Worm (Caenorhabditis elegans): Measurements from ENCODE around the gene lig-4.
A peak's percentile ranks its signal among the peaks of the same experiment; 100 is the strongest.

The lig-4 gene

ce11 chrIII:7550979-7551378, 29.7 kb downstream of the lig-4 start:
- no peak for TF ChIP-seq dmd-9 (GFP tag; IDR thresholded peaks at IDR 0.05)
- no peak for TF ChIP-seq daf-19 (GFP tag; conservative IDR thresholded peaks at IDR 0.05)

DNA sequence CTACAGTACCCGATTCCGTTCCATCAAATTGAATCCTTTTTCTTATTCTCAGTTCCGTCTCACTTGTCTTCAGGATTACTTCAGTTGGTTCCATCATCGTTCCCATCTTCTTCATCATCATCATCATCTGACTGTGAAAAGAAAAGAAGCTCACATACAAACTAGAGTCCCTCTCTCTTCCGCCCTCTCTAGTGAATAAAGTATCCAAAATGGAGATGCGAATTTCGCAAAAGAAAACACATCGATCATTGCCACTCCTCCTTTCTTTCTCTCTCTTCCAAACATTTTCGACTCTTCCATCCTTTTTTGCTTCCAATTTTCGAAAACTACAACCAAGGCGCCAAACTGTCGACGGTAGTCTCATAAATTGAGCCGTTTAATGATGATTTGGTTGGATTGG, 31.6 kb downstream of the lig-4 start:
- TF ChIP-seq zag-1 (tag; optimal IDR thresholded peaks at IDR 0.05) (no peak), lsy-2 (tag; optimal IDR thresholded peaks at IDR 0.05) (peak in 1 of 2 experiments; percentile 13), unc-62 (GFP tag; optimal IDR thresholded peaks at IDR 0.05 in 1 of 2) (peak in 1 of 2 experiments; percentile 99), unc-62 (tag; optimal IDR thresholded peaks at IDR 0.05) (no peak)

ce11 chrIII:7553693-7554226, 32.5 kb downstream of the lig-4 start:
- TF ChIP-seq unc-62 (GFP tag; optimal IDR thresholded peaks at IDR 0.05 in 1 of 2) = peak in 1 of 2 experiments; percentile 92
- no peak for TF ChIP-seq unc-62 (tag; optimal IDR thresholded peaks at IDR 0.05)
- TF ChIP-seq aha-1 (tag) = peak; percentile 36
- no peak for TF ChIP-seq egl-27 (tag; optimal IDR thresholded peaks at IDR 0.05)

ce11 chrIII:7554697-7555145, 33.5 kb downstream of the lig-4 start:
- TF ChIP-seq mdl-1 (tag; optimal IDR thresholded peaks at IDR 0.05) (peak in 1 of 2 experiments; percentile 2), R02D3.7 (tag; optimal IDR thresholded peaks at IDR 0.05) (no peak), ceh-20 (GFP tag; IDR thresholded peaks at IDR 0.05) (peak; percentile 81), aha-1 (tag) (peak; percentile 65), hlh-11 (tag; optimal IDR thresholded peaks at IDR 0.05) (peak; percentile 8), Y105C5A.15 (GFP tag; IDR thresholded peaks at IDR 0.05) (no peak), unc-62 (GFP tag; optimal IDR thresholded peaks at IDR 0.05 in 1 of 2) (peak in 1 of 2 experiments; percentile 99), unc-62 (tag; optimal IDR thresholded peaks at IDR 0.05) (no peak), nhr-77 (tag; optimal IDR thresholded peaks at IDR 0.05) (no peak), pha-4 (GFP tag; IDR thresholded peaks at IDR 0.05) (no peak), pha-4 (tag; optimal IDR thresholded peaks at IDR 0.05) (no peak), lsy-2 (tag; optimal IDR thresholded peaks at IDR 0.05) (peak in 1 of 2 experiments; percentile 48), jun-1 (tag; optimal IDR thresholded peaks at IDR 0.05) (no peak), snpc-4 (tag; optimal IDR thresholded peaks at IDR 0.05) (no peak), sdz-12 (GFP tag; optimal IDR thresholded peaks at IDR 0.05) (no peak)

ce11 chrIII:7555360-7555759, 34.1 kb downstream of the lig-4 start, which contains the start of gene ceh-13:
Gene ceh-13, plus strand, starts transcription at chrIII:7555660.
- TF ChIP-seq spr-1 (tag; optimal IDR thresholded peaks at IDR 0.05) = no peak
- no peak for TF ChIP-seq lim-7 (GFP tag; IDR thresholded peaks at IDR 0.05)
- TF ChIP-seq ztf-7 (tag; optimal IDR thresholded peaks at IDR 0.05) = no peak

DNA sequence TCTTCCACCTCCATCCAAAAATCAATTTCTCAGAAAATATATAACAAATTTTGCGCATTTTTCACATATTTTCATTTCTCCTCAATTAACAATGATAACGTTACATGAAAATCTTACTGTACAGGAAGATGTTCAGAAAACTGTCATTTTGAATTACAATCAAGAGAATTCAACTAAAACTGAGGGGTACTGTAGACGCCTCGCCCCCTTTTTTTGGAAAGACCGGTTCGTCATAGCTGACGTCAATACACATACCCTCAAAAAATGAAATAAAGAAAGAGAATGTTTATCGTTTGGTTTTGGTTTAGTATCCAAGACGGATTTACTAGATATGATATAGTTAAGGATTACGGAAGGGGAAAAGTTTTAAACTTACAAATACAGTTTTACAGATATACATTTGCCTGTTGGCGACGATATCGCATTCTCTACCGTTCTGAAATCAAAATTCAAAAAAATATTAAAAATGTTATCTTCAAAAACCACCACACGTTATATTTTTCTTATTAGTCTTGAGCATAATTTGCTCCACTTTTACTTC, 36.7 kb downstream of the lig-4 start:
- no peak for TF ChIP-seq Y5F2A.4 (GFP tag; optimal IDR thresholded peaks at IDR 0.05)
- TF ChIP-seq nhr-28 (tag; optimal IDR thresholded peaks at IDR 0.05) = peak; percentile 14
- TF ChIP-seq lin-15B (tag; optimal IDR thresholded peaks at IDR 0.05) = no peak
- no peak for TF ChIP-seq Y48G9A.11 (GFP tag; IDR thresholded peaks at IDR 0.05)
- TF ChIP-seq lsy-2 (tag; optimal IDR thresholded peaks at IDR 0.05) = peak; percentile 29 to 66
- TF ChIP-seq nhr-10 (tag; optimal IDR thresholded peaks at IDR 0.05) = no peak
- TF ChIP-seq unc-62 (GFP tag; optimal IDR thresholded peaks at IDR 0.05 in 1 of 2) = peak in 1 of 2 experiments; percentile 94
- no peak for TF ChIP-seq unc-62 (tag; optimal IDR thresholded peaks at IDR 0.05)
- TF ChIP-seq ceh-20 (GFP tag; IDR thresholded peaks at IDR 0.05) = 0 out of 2 replicates have a peak, but pooled peaks have one; percentile 19

DNA sequence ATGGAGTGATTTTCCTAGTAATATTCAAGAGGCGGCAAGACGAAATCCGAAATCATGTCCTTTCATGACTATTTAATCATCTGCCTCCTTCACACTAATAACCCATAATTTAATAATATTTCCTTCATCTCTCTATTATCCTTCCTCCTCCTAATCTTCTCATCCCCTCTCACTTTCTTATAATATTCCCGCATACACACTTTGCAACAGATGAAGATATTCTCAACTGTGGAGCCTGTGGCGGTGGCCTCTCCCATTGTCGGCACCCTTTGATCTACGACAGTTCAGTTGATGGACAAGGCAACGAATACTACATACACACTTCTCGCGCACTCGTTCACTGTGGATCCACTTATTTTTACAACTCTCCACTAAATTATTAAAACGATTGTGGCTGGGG, 37.4 kb downstream of the lig-4 start:
- TF ChIP-seq daf-19 (GFP tag; conservative IDR thresholded peaks at IDR 0.05) = no peak
- no peak for TF ChIP-seq dmd-9 (GFP tag; IDR thresholded peaks at IDR 0.05)
- no peak for TF ChIP-seq attf-4 (tag; optimal IDR thresholded peaks at IDR 0.05)
- no peak for TF ChIP-seq nhr-77 (tag; optimal IDR thresholded peaks at IDR 0.05)
- TF ChIP-seq daf-8 (GFP tag; IDR thresholded peaks at IDR 0.05) = no peak

All from whole organism, L4 larva.